Fruit fly (Drosophila melanogaster) whole organism, pupa: ENCODE results near the gene RagA-B.

Experiments
- CG12605 ChIP-seq: fragments of 200-800 bp; sonication (Bioruptor generic); IDR thresholded peaks from 2 replicates; pipeline ENCODE4 v1.3.6; 2022; ENCODE audit warnings: missing biosample characterization, missing genetic modification characterization
- CG17806 ChIP-seq: fragments of 200-800 bp; sonication (Bioruptor generic); optimal IDR thresholded peaks from 2 replicates; lab custom pipeline; 2018; ENCODE audit warnings: missing biosample characterization, mild to moderate bottlenecking, missing genetic modification characterization, moderate library complexity
- CG32121 ChIP-seq: fragments of 200-800 bp; sonication (Bioruptor generic); IDR thresholded peaks from 2 replicates; pipeline ENCODE4 v1.3.6; 2022; ENCODE audit warnings: missing biosample characterization, missing genetic modification characterization
- CG34367 ChIP-seq: fragments of 200-800 bp; sonication (Bioruptor generic); optimal IDR thresholded peaks from 2 replicates; lab custom pipeline; 2018; ENCODE audit warnings: missing biosample characterization, mild to moderate bottlenecking, missing genetic modification characterization
- CG8159 ChIP-seq: fragments of 200-800 bp; sonication (Bioruptor generic); optimal IDR thresholded peaks from 3 replicates; lab custom pipeline; 2018; ENCODE audit warnings: missing biosample characterization, mild to moderate bottlenecking, missing genetic modification characterization, moderate library complexity
- CG8301 ChIP-seq: fragments of 200-800 bp; sonication (Bioruptor generic); optimal IDR thresholded peaks from 2 replicates; lab custom pipeline; 2018; ENCODE audit warnings: missing biosample characterization, mild to moderate bottlenecking, missing genetic modification characterization
- D1 ChIP-seq: fragments of 200-800 bp; sonication (Bioruptor generic); optimal IDR thresholded peaks from 2 replicates; lab custom pipeline; 2018; ENCODE audit warnings: missing biosample characterization, mild to moderate bottlenecking, missing genetic modification characterization, moderate library complexity
- EcR ChIP-seq: fragments of 200-800 bp; sonication (Bioruptor generic); optimal IDR thresholded peaks from 3 replicates; lab custom pipeline; 2019; ENCODE audit warnings: missing biosample characterization, missing genetic modification characterization, mild to moderate bottlenecking, moderate library complexity, missing genetic modification reagents
- Pif1B ChIP-seq: fragments of 200-800 bp; sonication (Bioruptor generic); optimal IDR thresholded peaks from 3 replicates; lab custom pipeline; 2016; ENCODE audit warnings: missing biosample characterization, missing genetic modification characterization
- fd96Ca ChIP-seq: fragments of 200-800 bp; sonication (Bioruptor generic); IDR thresholded peaks from 3 replicates; pipeline ENCODE4 v1.3.6; 2022; ENCODE audit warnings: missing biosample characterization, missing genetic modification characterization

- no peak for TF ChIP-seq fd96Ca (GFP tag; lab: Robert Waterston, UW)
- no peak for TF ChIP-seq CG12605 (GFP tag; lab: Robert Waterston, UW)
- TF ChIP-seq Pif1B (GFP tag; lab: Kevin White, UChicago): no peak
- no peak for TF ChIP-seq CG8159
- no peak for TF ChIP-seq CG8301
- TF ChIP-seq EcR (GFP tag; lab: Kevin White, UChicago): no peak
- TF ChIP-seq CG32121 (GFP tag; lab: Robert Waterston, UW): no peak
- TF ChIP-seq CG17806 (tag; lab: Kevin White, UChicago): no peak
- TF ChIP-seq CG34367 (tag; lab: Kevin White, UChicago): no peak
- no peak for TF ChIP-seq D1
These were observed 40.9 kb upstream of the RagA-B start for dm6 chr3R:9024835-9025510.
